Worm (Caenorhabditis elegans) whole organism, L4 larva: Measurements from ENCODE around the gene mrps-21.

Experiments used
- F26F4.8 ChIP-seq: fragments of 200-800 bp; sonication (Bioruptor generic); conservative IDR thresholded peaks from 2 replicates; pipeline ENCODE4 v1.3.6; 2022; ENCODE audit warnings: missing genetic modification characterization, missing compliant biosample characterization
- F44E2.7 ChIP-seq: fragments of 200-800 bp; sonication (Bioruptor generic); IDR thresholded peaks from 2 replicates; pipeline ENCODE4 v2.1.2; 2022; ENCODE audit warnings: missing genetic modification characterization, missing compliant biosample characterization
- F49E8.2 ChIP-seq: sonication (generic microtip); optimal IDR thresholded peaks from 2 replicates; lab custom pipeline; 2016; ENCODE audit warnings: missing compliant biosample characterization, mild to moderate bottlenecking, missing genetic modification characterization, borderline replicate concordance
- T26A8.4 ChIP-seq: fragments of 200-800 bp; sonication (Bioruptor generic); IDR thresholded peaks from 2 replicates; pipeline ENCODE4 v1.3.6; 2022; ENCODE audit warnings: missing genetic modification characterization, missing compliant biosample characterization
- Y5F2A.4 ChIP-seq: fragments of 200-800 bp; sonication (Bioruptor generic); optimal IDR thresholded peaks from 2 replicates; lab custom pipeline; 2018; ENCODE audit warnings: mild to moderate bottlenecking, missing genetic modification characterization, missing compliant biosample characterization
- Y75B8A.6 ChIP-seq: fragments of 200-800 bp; sonication (Bioruptor generic); IDR thresholded peaks from 2 replicates; pipeline ENCODE4 v1.3.6; 2022; ENCODE audit warnings: missing genetic modification reagents, missing genetic modification characterization, missing compliant biosample characterization
- ZK546.5 ChIP-seq, 2 experiments: sonication (generic microtip); optimal IDR thresholded peaks; 2 replicates each; lab custom pipeline; 2017; ENCODE audit warnings: missing biosample characterization in 2 of 2, missing genetic modification characterization in 2 of 2
- ceh-32 ChIP-seq: sonication (generic microtip); optimal IDR thresholded peaks from 2 replicates; lab custom pipeline; 2016; ENCODE audit warnings: mild to moderate bottlenecking, missing genetic modification characterization, missing compliant biosample characterization; ENCODE audit not compliant: poor library complexity
- ceh-44 ChIP-seq: fragments of 200-800 bp; sonication (Bioruptor generic); IDR thresholded peaks from 2 replicates; pipeline ENCODE4 v1.3.6; 2022; ENCODE audit warnings: missing genetic modification reagents, missing genetic modification characterization, missing compliant biosample characterization
- ceh-62 ChIP-seq: sonication (generic microtip); optimal IDR thresholded peaks from 2 replicates; lab custom pipeline; 2017; ENCODE audit warnings: missing biosample characterization, missing genetic modification characterization
- ctbp-1 ChIP-seq: fragments of 200-800 bp; sonication (Bioruptor generic); IDR thresholded peaks from 2 replicates; pipeline ENCODE4 v1.3.6; 2022; ENCODE audit warnings: missing genetic modification reagents, missing genetic modification characterization, missing compliant biosample characterization
- daf-12 ChIP-seq: fragments of 150-350 bp; optimal IDR thresholded peaks from 2 replicates; lab custom pipeline; 2014; ENCODE audit warnings: missing biosample characterization, missing genetic modification reagents, missing genetic modification characterization
- daf-16 ChIP-seq, 3 experiments: sonication (generic microtip); optimal IDR thresholded peaks; 2 replicates each; lab custom pipeline; 2016 to 2017; ENCODE audit warnings: missing genetic modification characterization in 3 of 3, missing genetic modification reagents in 3 of 3, mild to moderate bottlenecking in 2 of 3, missing compliant biosample characterization in 2 of 3, missing biosample characterization in 1 of 3, moderate library complexity in 1 of 3
- egl-43 ChIP-seq: fragments of 200-800 bp; sonication (Bioruptor generic); IDR thresholded peaks from 2 replicates; pipeline ENCODE4 v1.3.6; 2022; ENCODE audit warnings: missing genetic modification reagents, missing genetic modification characterization, missing compliant biosample characterization
- fkh-10 ChIP-seq: fragments of 150-350 bp; optimal IDR thresholded peaks from 2 replicates; lab custom pipeline; 2014; ENCODE audit warnings: missing biosample characterization, missing genetic modification reagents, missing genetic modification characterization
- hif-1 ChIP-seq, 2 experiments: sonication (generic microtip); optimal IDR thresholded peaks; 2 replicates each; lab custom pipeline; 2016 to 2017; ENCODE audit warnings: missing compliant biosample characterization in 2 of 2, missing genetic modification characterization in 2 of 2, missing genetic modification reagents in 2 of 2, missing genotype in 2 of 2, mild to moderate bottlenecking in 1 of 2
- hlh-30 ChIP-seq: sonication (generic microtip); optimal IDR thresholded peaks from 2 replicates; lab custom pipeline; 2017; ENCODE audit warnings: antibody characterized with exemption, mild to moderate bottlenecking, missing genetic modification characterization, missing compliant biosample characterization; ENCODE audit not compliant: insufficient read depth
- lim-7 ChIP-seq: fragments of 200-800 bp; sonication (Bioruptor generic); IDR thresholded peaks from 2 replicates; pipeline ENCODE4 v1.3.6; 2022; ENCODE audit warnings: missing genetic modification characterization, missing compliant biosample characterization
- lin-1 ChIP-seq: fragments of 200-800 bp; sonication (Bioruptor generic); IDR thresholded peaks from 2 replicates; pipeline ENCODE4 v1.3.6; 2022; ENCODE audit warnings: missing genetic modification reagents, missing genetic modification characterization, missing compliant biosample characterization
- lin-13 ChIP-seq: fragments of 150-350 bp; optimal IDR thresholded peaks from 2 replicates; lab custom pipeline; 2014; ENCODE audit warnings: missing biosample characterization, missing genetic modification reagents, missing genetic modification characterization
- lin-38 ChIP-seq: fragments of 200-800 bp; sonication (Bioruptor generic); IDR thresholded peaks from 2 replicates; pipeline ENCODE4 v1.3.6; 2022; ENCODE audit warnings: missing genetic modification reagents, missing genetic modification characterization, missing compliant biosample characterization
- lir-3 ChIP-seq: sonication (generic microtip); optimal IDR thresholded peaks from 2 replicates; lab custom pipeline; 2016; ENCODE audit warnings: mild to moderate bottlenecking, missing genetic modification characterization, missing compliant biosample characterization
- lsy-2 ChIP-seq, 2 experiments: fragments of 150-350 bp in 1 of 2; sonication (generic microtip) in 1 of 2; optimal IDR thresholded peaks; 2 replicates each; lab custom pipeline; 2014 to 2017; ENCODE audit warnings: missing biosample characterization in 2 of 2, missing genetic modification characterization in 2 of 2
- madf-5 ChIP-seq, 2 experiments: fragments of 200-800 bp; sonication (Bioruptor generic); IDR thresholded peaks; 2 replicates each; pipeline ENCODE4 v1.3.6; 2022; ENCODE audit warnings: missing compliant biosample characterization in 2 of 2, missing genetic modification characterization in 2 of 2
- mdl-1 ChIP-seq, 2 experiments: fragments of 150-350 bp in 1 of 2; sonication (generic microtip) in 1 of 2; optimal IDR thresholded peaks; 2 replicates each; lab custom pipeline; 2014 to 2017; ENCODE audit warnings: missing biosample characterization in 2 of 2, missing genetic modification characterization in 2 of 2
- mdt-29 ChIP-seq: fragments of 200-800 bp; sonication (Bioruptor generic); IDR thresholded peaks from 2 replicates; pipeline ENCODE4 v1.3.6; 2022; ENCODE audit warnings: missing genetic modification reagents, missing genetic modification characterization, missing compliant biosample characterization
- mes-2 ChIP-seq: sonication (generic microtip); optimal IDR thresholded peaks from 2 replicates; lab custom pipeline; 2016; ENCODE audit warnings: missing genotype, mild to moderate bottlenecking, missing genetic modification characterization, missing compliant biosample characterization; ENCODE audit not compliant: poor library complexity, severe bottlenecking
- nhr-11 ChIP-seq: fragments of 150-350 bp; optimal IDR thresholded peaks from 2 replicates; lab custom pipeline; 2014; ENCODE audit warnings: missing biosample characterization, missing genetic modification characterization
- nhr-25 ChIP-seq: sonication (generic microtip); optimal IDR thresholded peaks from 2 replicates; lab custom pipeline; 2017; ENCODE audit warnings: missing genetic modification characterization, mild to moderate bottlenecking, missing compliant biosample characterization, antibody characterized with exemption, moderate library complexity, borderline replicate concordance; ENCODE audit not compliant: insufficient read depth
- nhr-28 ChIP-seq: fragments of 150-350 bp; optimal IDR thresholded peaks from 2 replicates; lab custom pipeline; 2014; ENCODE audit warnings: missing biosample characterization, missing genetic modification characterization
- nhr-42 ChIP-seq: fragments of 200-800 bp; sonication (Bioruptor generic); IDR thresholded peaks from 2 replicates; pipeline ENCODE4 v1.3.6; 2022; ENCODE audit warnings: missing genetic modification characterization, missing compliant biosample characterization
- nhr-76 ChIP-seq: fragments of 150-350 bp; optimal IDR thresholded peaks from 2 replicates; lab custom pipeline; 2014; ENCODE audit warnings: missing biosample characterization, missing genetic modification characterization
- pha-4 ChIP-seq, 2 experiments: fragments of 150-350 bp in 1 of 2; fragments of 200-800 bp in 1 of 2; sonication (Bioruptor generic) in 1 of 2; IDR thresholded peaks in 1 of 2; optimal IDR thresholded peaks in 1 of 2; 2 replicates each; pipeline versions ENCODE4 v1.3.6 to Lab custom; 2014 to 2022; ENCODE audit warnings: missing genetic modification characterization in 2 of 2, missing genetic modification reagents in 2 of 2, missing biosample characterization in 1 of 2, missing compliant biosample characterization in 1 of 2
- php-3 ChIP-seq: fragments of 200-800 bp; sonication (Bioruptor generic); IDR thresholded peaks from 2 replicates; pipeline ENCODE4 v1.3.6; 2022; ENCODE audit warnings: missing genetic modification reagents, missing genetic modification characterization, missing compliant biosample characterization
- set-16 ChIP-seq: fragments of 200-800 bp; sonication (Bioruptor generic); IDR thresholded peaks from 2 replicates; pipeline ENCODE4 v1.3.6; 2022; ENCODE audit warnings: missing genetic modification reagents, missing genetic modification characterization, missing compliant biosample characterization
- snpc-1.2 ChIP-seq: fragments of 200-800 bp; sonication (Bioruptor generic); IDR thresholded peaks from 2 replicates; pipeline ENCODE4 v1.3.6; 2022; ENCODE audit warnings: missing genetic modification reagents, missing genetic modification characterization, missing compliant biosample characterization
- spr-1 ChIP-seq: sonication (generic microtip); optimal IDR thresholded peaks from 2 replicates; lab custom pipeline; 2016; ENCODE audit warnings: mild to moderate bottlenecking, missing genetic modification characterization, missing compliant biosample characterization
- tag-97 ChIP-seq: fragments of 200-800 bp; sonication (Bioruptor generic); IDR thresholded peaks from 2 replicates; pipeline ENCODE4 v1.3.6; 2022; ENCODE audit warnings: missing genetic modification characterization, missing compliant biosample characterization
- unc-130 ChIP-seq: sonication (generic microtip); optimal IDR thresholded peaks from 2 replicates; lab custom pipeline; 2016; ENCODE audit warnings: missing genetic modification reagents, missing genetic modification characterization, missing compliant biosample characterization
- unc-62 ChIP-seq, 3 experiments: fragments of 150-350 bp in 1 of 3; sonication (generic microtip); optimal IDR thresholded peaks in 2 of 3; peaks in 1 of 3; 1 replicate in 1 of 3; 2 replicates in 2 of 3; lab custom pipeline; 2014 to 2017; ENCODE audit warnings: missing biosample characterization in 3 of 3, missing genetic modification characterization in 3 of 3, missing genetic modification reagents in 3 of 3, missing genotype in 1 of 3
- zip-11 ChIP-seq: fragments of 200-800 bp; sonication (Bioruptor generic); IDR thresholded peaks from 2 replicates; pipeline ENCODE4 v1.3.6; 2022; ENCODE audit warnings: missing genetic modification characterization, missing compliant biosample characterization

The mrps-21 gene

ce11 chrIV:4655979-4656378, 3.3 kb downstream of the mrps-21 start:
- TF ChIP-seq F26F4.8 (GFP tag; lab: Robert Waterston, UW) (0 out of 2 replicates have a peak, but pooled peaks have one; percentile 45), nhr-76 (tag; lab: Kevin White, UChicago) (no peak), lim-7 (GFP tag; lab: Robert Waterston, UW) (0 out of 2 replicates have a peak, but pooled peaks have one; percentile 38), madf-5 (GFP tag; IDR thresholded peaks at IDR 0.05; lab: Robert Waterston, UW) (0 out of 4 replicates have a peak, but pooled peaks of 1 of the 2 experiments have one; percentile 66), set-16 (peak; percentile 98), F44E2.7 (GFP tag; lab: Robert Waterston, UW) (0 out of 2 replicates have a peak, but pooled peaks have one; percentile 16)

ce11 chrIV:4653708-4654107, 5.6 kb downstream of the mrps-21 start:
- TF ChIP-seq hlh-30 (no peak), Y5F2A.4 (GFP tag; lab: Kevin White, UChicago) (no peak), mes-2 (tag; lab: Kevin White, UChicago) (peak; percentile 41), ceh-44 (no peak), spr-1 (tag; lab: Kevin White, UChicago) (no peak), nhr-11 (tag; lab: Kevin White, UChicago) (no peak), F49E8.2 (tag; lab: Kevin White, UChicago) (peak; percentile 75), php-3 (no peak), zip-11 (GFP tag; lab: Robert Waterston, UW) (no peak), snpc-1.2 (GFP tag; lab: Robert Waterston, UW) (peak; percentile 80), madf-5 (GFP tag; IDR thresholded peaks at IDR 0.05; lab: Robert Waterston, UW) (no peak), lin-38 (GFP tag; lab: Robert Waterston, UW) (peak; percentile 46; the same call in 1 of the 2 replicates), daf-16 (GFP tag; optimal IDR thresholded peaks at IDR 0.05; lab: Kevin White, UChicago) (no peak), daf-16 (tag; optimal IDR thresholded peaks at IDR 0.05; lab: Kevin White, UChicago) (no peak)

ce11 chrIV:4652962-4653361, 6.4 kb downstream of the mrps-21 start, which contains the start of gene psr-1:
TSS of gene psr-1 (plus strand) at chrIV:4653262.
- TF ChIP-seq ctbp-1, result no peak; the same call in 1 of the 2 replicates
- no peak for TF ChIP-seq lsy-2 (tag; optimal IDR thresholded peaks at IDR 0.05; lab: Kevin White, UChicago)
- TF ChIP-seq nhr-42 (GFP tag; lab: Robert Waterston, UW), result no peak
- no peak for TF ChIP-seq nhr-28 (tag; lab: Kevin White, UChicago)
- no peak for TF ChIP-seq hlh-30
- no peak for TF ChIP-seq lir-3 (tag; lab: Kevin White, UChicago)
- TF ChIP-seq nhr-25, result no peak
- TF ChIP-seq daf-12 (tag; lab: Kevin White, UChicago), result no peak
- no peak for TF ChIP-seq Y75B8A.6 (GFP tag; lab: Robert Waterston, UW)

ce11 chrIV:4652365-4652844, 6.9 kb downstream of the mrps-21 start, which contains the start of gene F29B9.5:
TSS of gene F29B9.5 (plus strand) at chrIV:4652415.
- peak; percentile 55; the same call in 1 of the 2 replicates for TF ChIP-seq snpc-1.2 (GFP tag; lab: Robert Waterston, UW)
- TF ChIP-seq T26A8.4 (GFP tag; lab: Robert Waterston, UW), result 0 out of 2 replicates have a peak, but pooled peaks have one; percentile 54
- no peak for TF ChIP-seq tag-97 (GFP tag; lab: Robert Waterston, UW)
- TF ChIP-seq lin-1 (GFP tag; lab: Robert Waterston, UW), result no peak
- TF ChIP-seq fkh-10 (GFP tag; lab: Kevin White, UChicago), result no peak
- no peak for TF ChIP-seq ceh-32 (tag; lab: Kevin White, UChicago)
- no peak for TF ChIP-seq ceh-62
- TF ChIP-seq lin-38 (GFP tag; lab: Robert Waterston, UW), result peak; percentile 54
- 0 out of 2 replicates have a peak, but pooled peaks have one; percentile 35 for TF ChIP-seq pha-4 (GFP tag; IDR thresholded peaks at IDR 0.05; lab: Robert Waterston, UW)
- no peak for TF ChIP-seq pha-4 (tag; optimal IDR thresholded peaks at IDR 0.05; lab: Kevin White, UChicago)
- TF ChIP-seq nhr-28 (tag; lab: Kevin White, UChicago), result no peak
- TF ChIP-seq unc-62 (GFP tag; optimal IDR thresholded peaks at IDR 0.05 in 1 of 2; lab: Kevin White, UChicago), result no peak
- TF ChIP-seq unc-62 (tag; optimal IDR thresholded peaks at IDR 0.05; lab: Kevin White, UChicago), result no peak
- no peak for TF ChIP-seq hif-1 (tag; optimal IDR thresholded peaks at IDR 0.05; lab: Kevin White, UChicago)
- no peak for TF ChIP-seq ZK546.5 (tag; optimal IDR thresholded peaks at IDR 0.05; lab: Kevin White, UChicago)
- no peak for TF ChIP-seq lin-13
- TF ChIP-seq mdl-1 (tag; optimal IDR thresholded peaks at IDR 0.05; lab: Kevin White, UChicago), result no peak
- no peak for TF ChIP-seq hlh-30
- no peak for TF ChIP-seq unc-130 (GFP tag; lab: Kevin White, UChicago)
- no peak for TF ChIP-seq mdt-29
- TF ChIP-seq nhr-42 (GFP tag; lab: Robert Waterston, UW), result 0 out of 2 replicates have a peak, but pooled peaks have one; percentile 49
- no peak; the same call in none of the 2 replicates for TF ChIP-seq ctbp-1
- TF ChIP-seq daf-12 (tag; lab: Kevin White, UChicago), result no peak
- TF ChIP-seq egl-43 (GFP tag; lab: Robert Waterston, UW), result no peak
